Worm (Caenorhabditis elegans): ENCODE data around the gene str-116.

The str-116 gene

ce11 chrV:11308915-11309314, 42.1 kb downstream of the str-116 start:
- no peak for TF ChIP-seq lin-13 (tag; optimal IDR thresholded peaks at IDR 0.05)
- no peak for TF ChIP-seq snpc-4 (tag; optimal IDR thresholded peaks at IDR 0.05)
- no peak for TF ChIP-seq pha-4 (tag; optimal IDR thresholded peaks at IDR 0.05)
- no peak for TF ChIP-seq ceh-43 (GFP tag; optimal IDR thresholded peaks at IDR 0.05)
- TF ChIP-seq unc-62 (GFP tag; optimal IDR thresholded peaks at IDR 0.05) = peak; percentile 79
- TF ChIP-seq cnd-1 (tag; optimal IDR thresholded peaks at IDR 0.05) = no peak
- no peak for TF ChIP-seq nhr-28 (tag; optimal IDR thresholded peaks at IDR 0.05)
- no peak for TF ChIP-seq blmp-1 (tag; optimal IDR thresholded peaks at IDR 0.05)
- TF ChIP-seq unc-39 (tag; optimal IDR thresholded peaks at IDR 0.05) = no peak
- peak; percentile 64 for TF ChIP-seq hlh-1 (tag; optimal IDR thresholded peaks at IDR 0.05)
- TF ChIP-seq lin-32 (GFP tag; optimal IDR thresholded peaks at IDR 0.05) = no peak
- TF ChIP-seq elt-1 (tag; optimal IDR thresholded peaks at IDR 0.05; ENCODE audit: borderline replicate concordance, insufficient read depth) = no peak
- TF ChIP-seq ces-1 (GFP tag; optimal IDR thresholded peaks at IDR 0.05) = no peak
- TF ChIP-seq unc-120 (tag; optimal IDR thresholded peaks at IDR 0.05; ENCODE audit: poor library complexity, severe bottlenecking) = peak; percentile 66
- no peak for TF ChIP-seq mep-1 (tag; optimal IDR thresholded peaks at IDR 0.05)
- no peak for TF ChIP-seq zip-8 (tag; optimal IDR thresholded peaks at IDR 0.05)
- TF ChIP-seq elt-3 (tag; optimal IDR thresholded peaks at IDR 0.05) = no peak
- no peak for TF ChIP-seq drap-1 (GFP tag; optimal IDR thresholded peaks at IDR 0.05)

ce11 chrV:11311013-11311472, 44.3 kb downstream of the str-116 start, which contains the start of gene T03F7.7:
Gene T03F7.7, plus strand, starts transcription at chrV:11311422.
- TF ChIP-seq nhr-28 (tag; optimal IDR thresholded peaks at IDR 0.05) = no peak

ce11 chrV:11312904-11313303, 46.1 kb downstream of the str-116 start:
- TF ChIP-seq drap-1 (GFP tag; optimal IDR thresholded peaks at IDR 0.05) (no peak), zip-8 (tag; optimal IDR thresholded peaks at IDR 0.05) (no peak), hlh-1 (tag; optimal IDR thresholded peaks at IDR 0.05) (no peak), sem-2 (GFP tag; optimal IDR thresholded peaks at IDR 0.05) (no peak), elt-3 (tag; optimal IDR thresholded peaks at IDR 0.05) (no peak), cnd-1 (tag; optimal IDR thresholded peaks at IDR 0.05) (no peak), ces-1 (GFP tag; optimal IDR thresholded peaks at IDR 0.05) (no peak), M03D4.4 (tag; optimal IDR thresholded peaks at IDR 0.05) (no peak), sptf-1 (tag; optimal IDR thresholded peaks at IDR 0.05) (no peak), mls-2 (tag; optimal IDR thresholded peaks at IDR 0.05) (no peak)

- TF ChIP-seq cnd-1 (tag; optimal IDR thresholded peaks at IDR 0.05) (peak; percentile 99), ztf-11 (tag; optimal IDR thresholded peaks at IDR 0.05) (peak; percentile 98), unc-39 (tag; optimal IDR thresholded peaks at IDR 0.05) (peak; percentile 100), nhr-2 (tag; optimal IDR thresholded peaks at IDR 0.05) (peak; percentile 27), snpc-4 (tag; optimal IDR thresholded peaks at IDR 0.05) (no peak), unc-120 (tag; optimal IDR thresholded peaks at IDR 0.05; ENCODE audit: poor library complexity, severe bottlenecking) (peak; percentile 98), nhr-76 (tag; optimal IDR thresholded peaks at IDR 0.05) (peak; percentile 81), ham-2 (GFP tag; optimal IDR thresholded peaks at IDR 0.05) (peak; percentile 99), lin-13 (tag; optimal IDR thresholded peaks at IDR 0.05) (peak; percentile 95), sptf-1 (tag; optimal IDR thresholded peaks at IDR 0.05) (peak; percentile 99), mls-2 (tag; optimal IDR thresholded peaks at IDR 0.05) (peak; percentile 100), lsy-2 (tag; optimal IDR thresholded peaks at IDR 0.05) (peak; percentile 75), lin-32 (GFP tag; optimal IDR thresholded peaks at IDR 0.05) (peak; percentile 100), nhr-237 (tag; optimal IDR thresholded peaks at IDR 0.05) (peak; percentile 63), bed-3 (GFP tag; optimal IDR thresholded peaks at IDR 0.05) (peak; percentile 98), ces-1 (GFP tag; optimal IDR thresholded peaks at IDR 0.05) (no peak), drap-1 (GFP tag; optimal IDR thresholded peaks at IDR 0.05) (peak; percentile 100), ceh-43 (GFP tag; optimal IDR thresholded peaks at IDR 0.05) (peak; percentile 98), pha-4 (tag; optimal IDR thresholded peaks at IDR 0.05) (peak; percentile 83), ceh-39 (tag; optimal IDR thresholded peaks at IDR 0.05) (peak; percentile 52), hlh-1 (tag; optimal IDR thresholded peaks at IDR 0.05) (peak; percentile 96), nhr-28 (tag; optimal IDR thresholded peaks at IDR 0.05) (peak; percentile 92), ceh-83 (GFP tag; optimal IDR thresholded peaks at IDR 0.05) (peak; percentile 100), zip-8 (tag; optimal IDR thresholded peaks at IDR 0.05) (no peak), nhr-12 (tag; optimal IDR thresholded peaks at IDR 0.05) (peak; percentile 89), mep-1 (tag; optimal IDR thresholded peaks at IDR 0.05) (peak; percentile 94), elt-3 (tag; optimal IDR thresholded peaks at IDR 0.05) (peak; percentile 91), flh-1 (GFP tag; optimal IDR thresholded peaks at IDR 0.05) (peak; percentile 98), mab-5 (tag; optimal IDR thresholded peaks at IDR 0.05) (peak; percentile 74), sem-2 (GFP tag; optimal IDR thresholded peaks at IDR 0.05) (peak; percentile 98), M03D4.4 (tag; optimal IDR thresholded peaks at IDR 0.05) (peak; percentile 99), tbx-8 (GFP tag; optimal IDR thresholded peaks at IDR 0.05) (peak; percentile 99), elt-1 (tag; optimal IDR thresholded peaks at IDR 0.05; ENCODE audit: borderline replicate concordance, insufficient read depth) (peak; percentile 83), blmp-1 (tag; optimal IDR thresholded peaks at IDR 0.05) (peak; percentile 77), unc-62 (GFP tag; optimal IDR thresholded peaks at IDR 0.05) (peak; percentile 91)
These were observed 47.5 kb downstream of the str-116 start for ce11 chrV:11314025-11314880.
